Worm (Caenorhabditis elegans): Measurements from ENCODE around the gene puf-5.

- TF ChIP-seq nhr-77 (tag; optimal IDR thresholded peaks at IDR 0.05): no peak
- no peak for TF ChIP-seq lin-13 (GFP tag; optimal IDR thresholded peaks at IDR 0.05)
- no peak for TF ChIP-seq spr-1 (tag; optimal IDR thresholded peaks at IDR 0.05)
Observed at ce11 chrII:8573044-8573443, 2.3 kb upstream of the puf-5 start, which contains the start of gene F54C9.7.

All from whole organism, L4 larva.